Worm (Caenorhabditis elegans) whole organism, L3 larva: Measurements from ENCODE around the gene aqp-12.

Experiments used
- R02D3.7 ChIP-seq: fragments of 150-350 bp; optimal IDR thresholded peaks from 2 replicates; lab custom pipeline; 2014; ENCODE audit warnings: missing biosample characterization, missing genetic modification characterization
- ZK546.5 ChIP-seq: sonication (generic microtip); optimal IDR thresholded peaks from 2 replicates; lab custom pipeline; 2017; ENCODE audit warnings: missing biosample characterization, missing genetic modification characterization
- aly-2 ChIP-seq: fragments of 150-350 bp; optimal IDR thresholded peaks from 2 replicates; lab custom pipeline; 2014; ENCODE audit warnings: missing biosample characterization, missing genetic modification characterization
- ceh-16 ChIP-seq: sonication (generic microtip); optimal IDR thresholded peaks from 2 replicates; lab custom pipeline; 2017; ENCODE audit warnings: missing biosample characterization, missing genetic modification characterization
- ceh-28 ChIP-seq: fragments of 150-350 bp; optimal IDR thresholded peaks from 2 replicates; lab custom pipeline; 2014; ENCODE audit warnings: missing biosample characterization, missing genetic modification reagents, missing genetic modification characterization
- ceh-82 ChIP-seq: fragments of 150-350 bp; optimal IDR thresholded peaks from 2 replicates; lab custom pipeline; 2014; ENCODE audit warnings: missing biosample characterization, missing genetic modification characterization
- ceh-9 ChIP-seq: sonication (generic microtip); optimal IDR thresholded peaks from 2 replicates; lab custom pipeline; 2018; ENCODE audit warnings: missing biosample characterization, missing genetic modification characterization
- egl-5 ChIP-seq: fragments of 150-350 bp; optimal IDR thresholded peaks from 2 replicates; lab custom pipeline; 2017; ENCODE audit warnings: missing biosample characterization, missing genetic modification reagents, missing genetic modification characterization, inconsistent platforms
- elt-1 ChIP-seq: fragments of 150-350 bp; optimal IDR thresholded peaks from 2 replicates; lab custom pipeline; 2014; ENCODE audit warnings: missing biosample characterization, missing genetic modification characterization
- elt-3 ChIP-seq, 3 experiments: fragments of 150-350 bp in 1 of 3; sonication (generic microtip) in 2 of 3; optimal IDR thresholded peaks; 2 replicates in 2 of 3; 4 replicates in 1 of 3; lab custom pipeline; 2014 to 2017; ENCODE audit warnings: missing biosample characterization in 3 of 3, missing genetic modification characterization in 3 of 3
- eor-1 ChIP-seq, 2 experiments: fragments of 150-350 bp; optimal IDR thresholded peaks; 2 replicates each; lab custom pipeline; 2014 to 2018; ENCODE audit warnings: missing biosample characterization in 2 of 2, missing genetic modification characterization in 2 of 2
- fkh-10 ChIP-seq: sonication (generic microtip); optimal IDR thresholded peaks from 2 replicates; lab custom pipeline; 2017; ENCODE audit warnings: missing biosample characterization, missing genetic modification reagents, missing genetic modification characterization
- fkh-2 ChIP-seq: fragments of 150-350 bp; optimal IDR thresholded peaks from 2 replicates; lab custom pipeline; 2014; ENCODE audit warnings: missing biosample characterization, missing genetic modification reagents, missing genetic modification characterization
- fos-1 ChIP-seq: fragments of 150-350 bp; optimal IDR thresholded peaks from 2 replicates; lab custom pipeline; 2014; ENCODE audit warnings: missing biosample characterization, missing genetic modification characterization
- lin-39 ChIP-seq: fragments of 150-350 bp; optimal IDR thresholded peaks from 2 replicates; lab custom pipeline; 2018; ENCODE audit warnings: missing biosample characterization, missing genetic modification reagents, missing genetic modification characterization
- lsy-12 ChIP-seq: sonication (generic microtip); optimal IDR thresholded peaks from 2 replicates; lab custom pipeline; 2016; ENCODE audit warnings: mild to moderate bottlenecking, missing genetic modification characterization, missing compliant biosample characterization
- mdl-1 ChIP-seq: fragments of 150-350 bp; optimal IDR thresholded peaks from 2 replicates; lab custom pipeline; 2014; ENCODE audit warnings: missing biosample characterization, missing genetic modification characterization
- mml-1 ChIP-seq: fragments of 150-350 bp; sonication (generic microtip); optimal IDR thresholded peaks from 3 replicates; lab custom pipeline; 2014; ENCODE audit warnings: missing biosample characterization, missing genetic modification characterization
- nfya-1 ChIP-seq: sonication (generic microtip); optimal IDR thresholded peaks from 2 replicates; lab custom pipeline; 2017; ENCODE audit warnings: missing genetic modification characterization, mild to moderate bottlenecking, missing compliant biosample characterization, antibody characterized with exemption, moderate library complexity; ENCODE audit not compliant: insufficient read depth
- nhr-11 ChIP-seq: fragments of 150-350 bp; optimal IDR thresholded peaks from 2 replicates; lab custom pipeline; 2014; ENCODE audit warnings: missing biosample characterization, missing genetic modification characterization
- nhr-12 ChIP-seq: fragments of 150-350 bp; optimal IDR thresholded peaks from 2 replicates; lab custom pipeline; 2014; ENCODE audit warnings: missing biosample characterization, missing genetic modification characterization
- nhr-237 ChIP-seq: fragments of 150-350 bp; optimal IDR thresholded peaks from 2 replicates; lab custom pipeline; 2014; ENCODE audit warnings: missing biosample characterization, missing genetic modification characterization
- nhr-43 ChIP-seq: sonication (generic microtip); optimal IDR thresholded peaks from 2 replicates; lab custom pipeline; 2016; ENCODE audit warnings: mild to moderate bottlenecking, missing genetic modification characterization, missing compliant biosample characterization; ENCODE audit not compliant: poor library complexity, severe bottlenecking
- nhr-77 ChIP-seq: fragments of 150-350 bp; optimal IDR thresholded peaks from 2 replicates; lab custom pipeline; 2014; ENCODE audit warnings: missing biosample characterization, missing genetic modification characterization
- pqm-1 ChIP-seq: fragments of 150-350 bp; optimal IDR thresholded peaks from 2 replicates; lab custom pipeline; 2017; ENCODE audit warnings: missing biosample characterization, missing genetic modification characterization, inconsistent platforms
- sea-2 ChIP-seq: fragments of 150-350 bp; sonication (generic microtip); optimal IDR thresholded peaks from 4 replicates; lab custom pipeline; 2014; ENCODE audit warnings: missing biosample characterization, missing genetic modification reagents, missing genetic modification characterization
- tbx-2 ChIP-seq: sonication (generic microtip); optimal IDR thresholded peaks from 2 replicates; lab custom pipeline; 2016; ENCODE audit warnings: mild to moderate bottlenecking, missing genetic modification characterization, missing compliant biosample characterization
- unc-39 ChIP-seq: sonication (generic microtip); optimal IDR thresholded peaks from 4 replicates; lab custom pipeline; 2017; ENCODE audit warnings: missing biosample characterization, missing genetic modification characterization
- zag-1 ChIP-seq: fragments of 150-350 bp; optimal IDR thresholded peaks from 2 replicates; lab custom pipeline; 2014; ENCODE audit warnings: missing biosample characterization, missing genetic modification characterization
- ztf-4 ChIP-seq: fragments of 150-350 bp; optimal IDR thresholded peaks from 2 replicates; lab custom pipeline; 2014; ENCODE audit warnings: missing biosample characterization, missing genetic modification characterization

The aqp-12 gene

ce11 chrII:12199209-12199608 lies 3.8 kb upstream of the aqp-12 start:
- no peak for TF ChIP-seq pqm-1 (tag; lab: Kevin White, UChicago)
- TF ChIP-seq ztf-4 = no peak
- TF ChIP-seq nhr-43 (tag; lab: Kevin White, UChicago) = no peak
- TF ChIP-seq nhr-237 (tag; lab: Kevin White, UChicago) = no peak
- TF ChIP-seq R02D3.7 (tag; lab: Kevin White, UChicago) = no peak
- peak; percentile 62 for TF ChIP-seq ceh-28

ce11 chrII:12199912-12200637 lies 2.9 kb upstream of the aqp-12 start, which contains the start of gene polg-1:
Gene polg-1 (minus strand): TSS chrII:12199962.
- TF ChIP-seq ceh-28 (peak; percentile 88), sea-2 (no peak)

- no peak for TF ChIP-seq sea-2
Measured at ce11 chrII:12202281-12202680, 740 bp upstream of the aqp-12 start, which contains the start of gene trpp-5. Gene trpp-5 (minus strand): TSS chrII:12202381.

ce11 chrII:12204617-12205016 lies 1.6 kb downstream of the aqp-12 start:
- TF ChIP-seq nfya-1 (tag; lab: Kevin White, UChicago) (peak; percentile 91), egl-5 (tag; lab: Kevin White, UChicago) (no peak), lin-39 (tag; lab: Kevin White, UChicago) (no peak), lsy-12 (tag; lab: Kevin White, UChicago) (no peak), ceh-28 (no peak)

ce11 chrII:12208741-12209140 lies 5.7 kb downstream of the aqp-12 start:
- TF ChIP-seq ceh-28 (peak; percentile 21), elt-3 (tag; optimal IDR thresholded peaks at IDR 0.05; lab: Kevin White, UChicago) (no peak)

- TF ChIP-seq fkh-10 (no peak), aly-2 (tag; lab: Kevin White, UChicago) (no peak), nfya-1 (tag; lab: Kevin White, UChicago) (no peak), nhr-12 (tag; lab: Kevin White, UChicago) (no peak), tbx-2 (tag; lab: Kevin White, UChicago) (no peak), eor-1 (tag; optimal IDR thresholded peaks at IDR 0.05; lab: Kevin White, UChicago) (no peak), elt-1 (tag; lab: Kevin White, UChicago) (no peak)
Measured at ce11 chrII:12211652-12212245, 8.7 kb downstream of the aqp-12 start.

- TF ChIP-seq mdl-1 (tag; lab: Kevin White, UChicago) = no peak
- no peak for TF ChIP-seq ceh-82
- no peak for TF ChIP-seq unc-39 (tag; lab: Kevin White, UChicago)
- no peak for TF ChIP-seq nhr-43 (tag; lab: Kevin White, UChicago)
- no peak for TF ChIP-seq zag-1 (tag; lab: Kevin White, UChicago)
- no peak for TF ChIP-seq fos-1 (tag; lab: Kevin White, UChicago)
- TF ChIP-seq nhr-11 (tag; lab: Kevin White, UChicago) = no peak
- no peak for TF ChIP-seq fkh-10
- TF ChIP-seq ZK546.5 (tag; lab: Kevin White, UChicago) = no peak
- TF ChIP-seq nhr-237 (tag; lab: Kevin White, UChicago) = no peak
- no peak for TF ChIP-seq nhr-77
- TF ChIP-seq ceh-16 (tag; lab: Kevin White, UChicago) = no peak
- TF ChIP-seq mml-1 (tag; lab: Kevin White, UChicago) = no peak
- no peak for TF ChIP-seq fkh-2
- no peak for TF ChIP-seq nfya-1 (tag; lab: Kevin White, UChicago)
- no peak for TF ChIP-seq ceh-9 (tag; lab: Kevin White, UChicago)
Measured at ce11 chrII:12214562-12214961, 11.5 kb downstream of the aqp-12 start.
